Worm (Caenorhabditis elegans) whole organism, mixed stage, embryonic: ENCODE measurements around the gene F20A1.4.

Source experiments
- M03D4.4 ChIP-seq: sonication (generic microtip); optimal IDR thresholded peaks from 2 replicates; lab custom pipeline; 2017; ENCODE audit warnings: mild to moderate bottlenecking, missing genetic modification characterization, missing compliant biosample characterization
- bed-3 ChIP-seq: fragments of 200-800 bp; sonication (Bioruptor generic); optimal IDR thresholded peaks from 3 replicates; lab custom pipeline; 2018; ENCODE audit warnings: mild to moderate bottlenecking, missing genetic modification characterization, moderate library complexity, missing compliant biosample characterization
- ceh-39 ChIP-seq: fragments of 150-350 bp; optimal IDR thresholded peaks from 2 replicates; lab custom pipeline; 2014; ENCODE audit warnings: missing biosample characterization, missing genetic modification characterization
- ceh-43 ChIP-seq: fragments of 200-800 bp; sonication (Bioruptor generic); optimal IDR thresholded peaks from 2 replicates; lab custom pipeline; 2018; ENCODE audit warnings: mild to moderate bottlenecking, missing genetic modification characterization, moderate library complexity, missing compliant biosample characterization
- ceh-83 ChIP-seq: fragments of 200-800 bp; sonication (Bioruptor generic); optimal IDR thresholded peaks from 2 replicates; lab custom pipeline; 2018; ENCODE audit warnings: mild to moderate bottlenecking, missing genetic modification characterization, missing compliant biosample characterization
- ces-1 ChIP-seq: fragments of 150-350 bp; optimal IDR thresholded peaks from 2 replicates; lab custom pipeline; 2014; ENCODE audit warnings: missing biosample characterization, missing genetic modification reagents, missing genetic modification characterization
- cnd-1 ChIP-seq: fragments of 200-800 bp; sonication (Bioruptor generic); optimal IDR thresholded peaks from 2 replicates; lab custom pipeline; 2018; ENCODE audit warnings: mild to moderate bottlenecking, missing genetic modification characterization, missing compliant biosample characterization
- drap-1 ChIP-seq: fragments of 200-800 bp; sonication (Bioruptor generic); optimal IDR thresholded peaks from 3 replicates; lab custom pipeline; 2018; ENCODE audit warnings: mild to moderate bottlenecking, missing genetic modification characterization, missing compliant biosample characterization
- elt-1 ChIP-seq: sonication (generic microtip); optimal IDR thresholded peaks from 2 replicates; lab custom pipeline; 2017; ENCODE audit warnings: missing genetic modification characterization, mild to moderate bottlenecking, missing compliant biosample characterization, antibody characterized with exemption, moderate library complexity, borderline replicate concordance; ENCODE audit not compliant: insufficient read depth
- elt-3 ChIP-seq: fragments of 150-350 bp; optimal IDR thresholded peaks from 2 replicates; lab custom pipeline; 2014; ENCODE audit warnings: missing biosample characterization, missing genetic modification characterization
- ham-2 ChIP-seq: fragments of 200-800 bp; sonication (Bioruptor generic); optimal IDR thresholded peaks from 2 replicates; lab custom pipeline; 2018; ENCODE audit warnings: mild to moderate bottlenecking, missing genetic modification characterization, missing compliant biosample characterization
- hlh-1 ChIP-seq: fragments of 150-350 bp; optimal IDR thresholded peaks from 2 replicates; lab custom pipeline; 2014; ENCODE audit warnings: missing biosample characterization, missing genetic modification reagents, missing genetic modification characterization
- lin-13 ChIP-seq: fragments of 150-350 bp; optimal IDR thresholded peaks from 2 replicates; lab custom pipeline; 2014; ENCODE audit warnings: missing biosample characterization, missing genetic modification characterization
- lsy-2 ChIP-seq: fragments of 150-350 bp; optimal IDR thresholded peaks from 2 replicates; lab custom pipeline; 2014; ENCODE audit warnings: missing biosample characterization, missing genetic modification characterization
- mab-5 ChIP-seq: fragments of 150-350 bp; optimal IDR thresholded peaks from 2 replicates; lab custom pipeline; 2014; ENCODE audit warnings: missing biosample characterization, missing genetic modification characterization
- mep-1 ChIP-seq: fragments of 150-350 bp; optimal IDR thresholded peaks from 2 replicates; lab custom pipeline; 2017; ENCODE audit warnings: missing biosample characterization, missing genetic modification reagents, missing genetic modification characterization, inconsistent platforms
- mls-2 ChIP-seq: sonication (generic microtip); optimal IDR thresholded peaks from 2 replicates; lab custom pipeline; 2016; ENCODE audit warnings: mild to moderate bottlenecking, missing genetic modification characterization, moderate library complexity, missing compliant biosample characterization
- nhr-12 ChIP-seq: fragments of 150-350 bp; optimal IDR thresholded peaks from 2 replicates; lab custom pipeline; 2014; ENCODE audit warnings: missing biosample characterization, missing genetic modification characterization
- nhr-2 ChIP-seq: fragments of 150-350 bp; optimal IDR thresholded peaks from 2 replicates; lab custom pipeline; 2014; ENCODE audit warnings: missing biosample characterization, missing genetic modification characterization
- nhr-237 ChIP-seq: fragments of 150-350 bp; optimal IDR thresholded peaks from 2 replicates; lab custom pipeline; 2014; ENCODE audit warnings: missing biosample characterization, missing genetic modification characterization
- nhr-28 ChIP-seq: fragments of 150-350 bp; optimal IDR thresholded peaks from 2 replicates; lab custom pipeline; 2014; ENCODE audit warnings: missing biosample characterization, missing genetic modification characterization
- pha-4 ChIP-seq: fragments of 150-350 bp; optimal IDR thresholded peaks from 2 replicates; lab custom pipeline; 2018; ENCODE audit warnings: missing biosample characterization, missing genetic modification reagents, missing genetic modification characterization
- sem-2 ChIP-seq: fragments of 200-800 bp; sonication (Bioruptor generic); optimal IDR thresholded peaks from 2 replicates; lab custom pipeline; 2018; ENCODE audit warnings: mild to moderate bottlenecking, missing genetic modification characterization, missing compliant biosample characterization
- snpc-4 ChIP-seq: fragments of 150-350 bp; optimal IDR thresholded peaks from 2 replicates; lab custom pipeline; 2014; ENCODE audit warnings: missing biosample characterization, missing genetic modification characterization
- sptf-1 ChIP-seq: sonication (generic microtip); optimal IDR thresholded peaks from 2 replicates; lab custom pipeline; 2017; ENCODE audit warnings: mild to moderate bottlenecking, missing genetic modification characterization, moderate library complexity, missing compliant biosample characterization
- tbx-8 ChIP-seq: fragments of 200-800 bp; sonication (Bioruptor generic); optimal IDR thresholded peaks from 2 replicates; lab custom pipeline; 2018; ENCODE audit warnings: mild to moderate bottlenecking, missing genetic modification characterization, moderate library complexity, missing compliant biosample characterization
- unc-120 ChIP-seq: sonication (generic microtip); optimal IDR thresholded peaks from 2 replicates; lab custom pipeline; 2017; ENCODE audit warnings: missing genetic modification characterization, missing compliant biosample characterization; ENCODE audit not compliant: poor library complexity, severe bottlenecking
- unc-39 ChIP-seq: fragments of 150-350 bp; optimal IDR thresholded peaks from 2 replicates; lab custom pipeline; 2014; ENCODE audit warnings: missing biosample characterization, missing genetic modification characterization
- unc-62 ChIP-seq: fragments of 150-350 bp; optimal IDR thresholded peaks from 2 replicates; lab custom pipeline; 2014; ENCODE audit warnings: missing biosample characterization, missing genetic modification reagents, missing genetic modification characterization
- zip-8 ChIP-seq: fragments of 150-350 bp; optimal IDR thresholded peaks from 2 replicates; lab custom pipeline; 2014; ENCODE audit warnings: missing biosample characterization, missing genetic modification characterization

The F20A1.4 gene

DNA sequence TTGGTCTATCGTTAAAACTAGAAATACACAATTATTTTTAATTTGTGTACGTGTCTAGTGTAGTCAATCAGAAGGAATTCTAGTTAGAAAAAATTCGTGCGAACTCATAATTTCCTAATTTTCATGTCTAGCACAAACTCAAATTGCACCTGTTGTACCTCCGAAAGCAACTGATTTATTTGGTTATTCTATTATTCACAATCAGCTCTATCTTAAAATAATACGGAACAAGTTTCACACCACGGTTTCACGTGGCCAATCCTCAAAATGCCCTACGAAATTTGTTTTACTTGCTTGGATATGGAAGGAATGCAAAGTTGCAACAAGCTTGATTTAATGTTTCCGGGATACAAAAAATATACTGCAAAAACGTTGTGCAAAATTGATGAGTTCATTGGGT, 9.1 kb downstream of the F20A1.4 start, which contains the start of gene srw-127:
TSS of gene srw-127 (plus strand) at position 301 of the 400 bp plus-strand sequence.
- TF ChIP-seq mep-1 (no peak), ceh-83 (GFP tag; lab: Kevin White, UChicago) (no peak), mls-2 (tag; lab: Kevin White, UChicago) (no peak)

DNA sequence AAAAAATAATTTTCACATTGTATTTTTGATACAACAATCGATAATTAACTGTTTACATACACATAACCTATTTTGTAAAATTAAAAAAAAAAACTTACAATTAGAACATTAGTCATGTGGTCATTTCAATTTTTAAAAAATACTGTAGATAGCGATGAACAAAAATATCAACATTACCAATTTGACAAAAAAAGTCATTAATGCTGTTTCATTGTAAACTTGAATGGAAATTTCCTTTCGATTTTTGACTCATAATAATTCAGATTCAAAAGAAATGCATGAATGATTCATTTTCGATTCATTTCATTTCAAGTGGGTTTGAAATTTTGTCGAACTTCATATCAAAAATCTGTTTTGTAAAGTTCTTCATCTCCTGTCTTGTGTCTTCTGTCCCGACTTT, 12.2 kb downstream of the F20A1.4 start, which contains the start of gene C33G8.2:
TSS of gene C33G8.2 (plus strand) at position 301 of the 400 bp plus-strand sequence.
- TF ChIP-seq bed-3 (GFP tag; lab: Kevin White, UChicago) (no peak), sptf-1 (tag; lab: Kevin White, UChicago) (no peak), mab-5 (tag; lab: Kevin White, UChicago) (no peak), elt-1 (tag; lab: Kevin White, UChicago) (no peak), ces-1 (GFP tag; lab: Kevin White, UChicago) (no peak), pha-4 (tag; lab: Kevin White, UChicago) (no peak), tbx-8 (no peak), unc-62 (no peak), lsy-2 (tag; lab: Kevin White, UChicago) (no peak), unc-39 (tag; lab: Kevin White, UChicago) (no peak), nhr-12 (tag; lab: Kevin White, UChicago) (no peak), snpc-4 (no peak), lin-13 (tag; lab: Kevin White, UChicago) (no peak), sem-2 (no peak), cnd-1 (tag; lab: Kevin White, UChicago) (no peak), drap-1 (GFP tag; lab: Kevin White, UChicago) (no peak), ceh-39 (tag; lab: Kevin White, UChicago) (no peak)

DNA sequence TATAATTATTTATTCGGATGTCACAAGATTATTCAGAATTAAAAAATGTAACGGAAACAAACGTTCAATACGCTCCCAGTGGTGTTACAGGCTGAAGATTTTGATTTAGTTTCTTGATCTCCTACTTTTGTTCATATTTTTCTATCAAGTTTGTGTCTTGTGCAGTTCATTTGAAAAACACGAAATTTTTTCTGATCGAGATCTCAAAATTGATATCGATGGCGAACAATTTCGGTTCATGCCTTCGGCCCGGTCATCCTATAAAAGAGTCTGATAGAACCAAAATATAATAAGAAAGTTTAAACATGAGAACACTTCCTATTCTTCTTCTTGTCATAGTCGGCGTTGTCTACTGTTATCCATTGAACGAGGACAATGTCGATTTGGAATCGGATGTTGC, 14.4 kb downstream of the F20A1.4 start, which contains the start of gene drd-10:
TSS of gene drd-10 (plus strand) at position 301 of the 400 bp plus-strand sequence.
- TF ChIP-seq ham-2 (no peak), nhr-12 (tag; lab: Kevin White, UChicago) (no peak), mls-2 (tag; lab: Kevin White, UChicago) (no peak), ces-1 (GFP tag; lab: Kevin White, UChicago) (no peak), elt-1 (tag; lab: Kevin White, UChicago) (no peak), unc-39 (tag; lab: Kevin White, UChicago) (no peak), mab-5 (tag; lab: Kevin White, UChicago) (no peak), unc-62 (no peak), drap-1 (GFP tag; lab: Kevin White, UChicago) (no peak), zip-8 (tag; lab: Kevin White, UChicago) (no peak), tbx-8 (no peak), M03D4.4 (tag; lab: Kevin White, UChicago) (no peak)
- TF ChIP-seq, all 35 proteins: peak for 0

DNA sequence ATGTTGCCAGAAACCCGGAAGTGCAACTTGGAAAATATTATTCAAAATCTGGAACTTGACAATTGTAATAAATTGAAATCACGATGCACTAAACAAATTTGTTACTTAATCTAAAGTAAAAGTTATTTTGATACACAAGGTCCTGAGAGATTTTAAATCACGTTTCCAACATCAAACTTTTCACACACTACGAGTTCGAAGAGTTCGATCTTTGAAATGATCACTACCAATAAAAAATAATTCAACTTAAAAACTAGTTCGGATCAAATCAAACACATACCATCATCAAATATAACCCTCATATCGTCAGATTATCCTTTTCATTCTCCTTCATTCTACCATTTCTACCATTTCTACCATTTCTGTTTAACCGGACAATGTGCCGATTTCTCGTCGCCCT, 15.7 kb downstream of the F20A1.4 start, which contains the start of gene spig-10:
TSS of gene spig-10 (plus strand) at position 301 of the 400 bp plus-strand sequence.
- TF ChIP-seq cnd-1 (tag; lab: Kevin White, UChicago) (no peak), ham-2 (no peak), M03D4.4 (tag; lab: Kevin White, UChicago) (no peak), pha-4 (tag; lab: Kevin White, UChicago) (no peak), hlh-1 (tag; lab: Kevin White, UChicago) (no peak), sem-2 (no peak), nhr-28 (tag; lab: Kevin White, UChicago) (no peak), unc-39 (tag; lab: Kevin White, UChicago) (no peak), nhr-237 (no peak)

DNA sequence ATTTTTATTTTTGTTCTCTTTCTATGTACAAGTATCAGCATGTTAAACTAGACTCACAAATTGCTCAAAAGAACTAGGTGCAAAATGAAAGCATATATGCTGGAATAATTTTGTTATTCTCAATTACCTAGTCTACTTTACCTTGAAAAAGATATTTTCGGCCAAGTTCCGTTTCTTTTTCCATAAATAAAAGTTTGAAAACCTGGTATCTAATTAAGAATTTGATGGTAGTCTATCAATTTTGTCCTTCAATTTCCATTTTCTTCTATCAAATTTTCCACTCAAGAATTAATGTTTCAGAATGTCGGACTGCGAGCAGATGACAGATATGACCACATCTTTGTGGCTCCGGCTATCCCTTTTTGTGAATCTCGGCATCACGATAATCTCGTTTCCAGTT, 17.8 kb downstream of the F20A1.4 start, which contains the start of gene srab-4:
TSS of gene srab-4 (plus strand) at position 301 of the 400 bp plus-strand sequence.
- TF ChIP-seq ham-2 (no peak), nhr-12 (tag; lab: Kevin White, UChicago) (no peak), ceh-39 (tag; lab: Kevin White, UChicago) (no peak), sptf-1 (tag; lab: Kevin White, UChicago) (no peak), hlh-1 (tag; lab: Kevin White, UChicago) (no peak), pha-4 (tag; lab: Kevin White, UChicago) (no peak), cnd-1 (tag; lab: Kevin White, UChicago) (no peak), unc-39 (tag; lab: Kevin White, UChicago) (no peak), mep-1 (no peak), unc-120 (tag; lab: Kevin White, UChicago) (no peak), nhr-2 (tag; lab: Kevin White, UChicago) (no peak), ces-1 (GFP tag; lab: Kevin White, UChicago) (no peak), elt-3 (tag; lab: Kevin White, UChicago) (no peak), tbx-8 (no peak), mls-2 (tag; lab: Kevin White, UChicago) (no peak), elt-1 (tag; lab: Kevin White, UChicago) (no peak), zip-8 (tag; lab: Kevin White, UChicago) (no peak), ceh-43 (no peak)
